Fruit fly (Drosophila melanogaster) whole organism, embryonic: ENCODE measurements around the gene CG34293.
A peak's percentile ranks its signal among the peaks of the same experiment; 100 is the strongest.

Experiments used
- B-H1 ChIP-seq: fragments of 200-800 bp; sonication (Bioruptor generic); IDR thresholded peaks from 3 replicates; pipeline ENCODE4 v1.3.6; 2022; ENCODE audit warnings: missing biosample characterization, missing genetic modification characterization
- CG12155 ChIP-seq: fragments of 200-800 bp; sonication (Bioruptor generic); optimal IDR thresholded peaks from 3 replicates; lab custom pipeline; 2016; ENCODE audit warnings: missing biosample characterization, missing genetic modification characterization
- CG12299 ChIP-seq: fragments of 200-800 bp; sonication (Bioruptor generic); optimal IDR thresholded peaks from 2 replicates; lab custom pipeline; 2018; ENCODE audit warnings: missing biosample characterization, mild to moderate bottlenecking, missing genetic modification characterization
- CG12744 ChIP-seq: fragments of 200-800 bp; sonication (Bioruptor generic); optimal IDR thresholded peaks from 2 replicates; lab custom pipeline; 2016; ENCODE audit warnings: missing biosample characterization, missing genetic modification characterization
- CG12769 ChIP-seq: fragments of 200-800 bp; sonication (Bioruptor generic); optimal IDR thresholded peaks from 2 replicates; lab custom pipeline; 2019; ENCODE audit warnings: missing biosample characterization, mild to moderate bottlenecking, missing genetic modification characterization, moderate library complexity
- CG14050 ChIP-seq: fragments of 200-800 bp; sonication (Bioruptor generic); IDR thresholded peaks from 3 replicates; pipeline ENCODE4 v1.3.6; 2022; ENCODE audit warnings: missing biosample characterization, missing genetic modification characterization
- CG15011 ChIP-seq: fragments of 200-800 bp; sonication (Bioruptor generic); optimal IDR thresholded peaks from 3 replicates; lab custom pipeline; 2018; ENCODE audit warnings: missing biosample characterization, mild to moderate bottlenecking, missing genetic modification characterization
- CG15696 ChIP-seq: fragments of 200-800 bp; sonication (Bioruptor generic); optimal IDR thresholded peaks from 2 replicates; lab custom pipeline; 2019; ENCODE audit warnings: missing biosample characterization, mild to moderate bottlenecking, missing genetic modification characterization, moderate library complexity
- CG1647 ChIP-seq: fragments of 200-800 bp; sonication (Bioruptor generic); optimal IDR thresholded peaks from 3 replicates; lab custom pipeline; 2016; ENCODE audit warnings: missing biosample characterization, missing genetic modification characterization
- CG16863 ChIP-seq: fragments of 200-800 bp; sonication (Bioruptor generic); optimal IDR thresholded peaks from 3 replicates; lab custom pipeline; 2016; ENCODE audit warnings: missing biosample characterization, missing genetic modification characterization
- CG17359 ChIP-seq: fragments of 200-800 bp; sonication (Bioruptor generic); optimal IDR thresholded peaks from 3 replicates; lab custom pipeline; 2018; ENCODE audit warnings: missing biosample characterization, mild to moderate bottlenecking, missing genetic modification characterization, moderate library complexity
- CG17802 ChIP-seq: fragments of 200-800 bp; sonication (Bioruptor generic); optimal IDR thresholded peaks from 2 replicates; lab custom pipeline; 2018; ENCODE audit warnings: missing biosample characterization, mild to moderate bottlenecking, missing genetic modification characterization, moderate library complexity
- CG2116 ChIP-seq: fragments of 200-800 bp; sonication (Bioruptor generic); optimal IDR thresholded peaks from 3 replicates; lab custom pipeline; 2018; ENCODE audit warnings: missing biosample characterization, mild to moderate bottlenecking, missing genetic modification characterization
- CG2678 ChIP-seq: fragments of 200-800 bp; sonication (Bioruptor generic); optimal IDR thresholded peaks from 3 replicates; lab custom pipeline; 2019; ENCODE audit warnings: missing biosample characterization, mild to moderate bottlenecking, missing genetic modification characterization, moderate library complexity
- CG3163 ChIP-seq: fragments of 200-800 bp; sonication (Bioruptor generic); optimal IDR thresholded peaks from 3 replicates; lab custom pipeline; 2016; ENCODE audit warnings: missing biosample characterization, missing genetic modification characterization
- CG3281 ChIP-seq: fragments of 200-800 bp; sonication (Bioruptor generic); optimal IDR thresholded peaks from 3 replicates; lab custom pipeline; 2017; ENCODE audit warnings: missing biosample characterization, mild to moderate bottlenecking, missing genetic modification characterization
- CG34224 ChIP-seq: fragments of 200-800 bp; sonication (Bioruptor generic); IDR thresholded peaks from 3 replicates; pipeline ENCODE4 v1.3.6; 2022; ENCODE audit warnings: missing biosample characterization, missing genetic modification characterization; ENCODE audit not compliant: partially characterized antibody
- CG5953 ChIP-seq: fragments of 200-800 bp; sonication (Bioruptor generic); IDR thresholded peaks from 2 replicates; pipeline ENCODE4 v1.3.6; 2022; ENCODE audit warnings: missing biosample characterization, missing genetic modification characterization
- CG6813 ChIP-seq: fragments of 200-800 bp; sonication (Bioruptor generic); optimal IDR thresholded peaks from 2 replicates; lab custom pipeline; 2017; ENCODE audit warnings: missing biosample characterization, missing genetic modification characterization, mild to moderate bottlenecking, moderate library complexity, missing genetic modification reagents
- CG7271 ChIP-seq: fragments of 200-800 bp; sonication (Bioruptor generic); optimal IDR thresholded peaks from 2 replicates; lab custom pipeline; 2018; ENCODE audit warnings: missing biosample characterization, mild to moderate bottlenecking, missing genetic modification characterization, moderate library complexity
- CG7963 ChIP-seq: fragments of 200-800 bp; sonication (Bioruptor generic); IDR thresholded peaks from 3 replicates; pipeline ENCODE4 v1.3.6; 2022; ENCODE audit warnings: missing biosample characterization, missing genetic modification characterization; ENCODE audit not compliant: partially characterized antibody
- CG8388 ChIP-seq: fragments of 200-800 bp; sonication (Bioruptor generic); optimal IDR thresholded peaks from 2 replicates; lab custom pipeline; 2019; ENCODE audit warnings: missing biosample characterization, mild to moderate bottlenecking, missing genetic modification characterization, moderate library complexity
- CG9797 ChIP-seq: fragments of 200-800 bp; sonication (Bioruptor generic); optimal IDR thresholded peaks from 3 replicates; lab custom pipeline; 2018; ENCODE audit warnings: missing biosample characterization, mild to moderate bottlenecking, missing genetic modification characterization
- CG9932 ChIP-seq: fragments of 200-800 bp; sonication (Bioruptor generic); IDR thresholded peaks from 2 replicates; pipeline ENCODE4 v1.3.6; 2022; ENCODE audit warnings: missing biosample characterization, missing genetic modification characterization
- Dp ChIP-seq: fragments of 200-800 bp; sonication (Bioruptor generic); optimal IDR thresholded peaks from 2 replicates; lab custom pipeline; 2018; ENCODE audit warnings: missing biosample characterization, mild to moderate bottlenecking, missing genetic modification characterization, moderate library complexity
- Ets65A ChIP-seq: fragments of 200-800 bp; sonication (Bioruptor generic); peaks from one replicate; lab custom pipeline; 2016; ENCODE audit warnings: missing biosample characterization, missing genetic modification characterization
- Ets97D ChIP-seq: fragments of 200-800 bp; sonication (Bioruptor generic); optimal IDR thresholded peaks from 3 replicates; lab custom pipeline; 2016; ENCODE audit warnings: missing biosample characterization, missing genetic modification characterization
- Fer1 ChIP-seq: fragments of 200-800 bp; sonication (Bioruptor generic); optimal IDR thresholded peaks from 2 replicates; lab custom pipeline; 2017; ENCODE audit warnings: missing biosample characterization, mild to moderate bottlenecking, missing genetic modification characterization
- H2.0 ChIP-seq: fragments of 200-800 bp; sonication (Bioruptor generic); IDR thresholded peaks from 2 replicates; pipeline ENCODE4 v1.3.6; 2022; ENCODE audit warnings: missing biosample characterization, missing genetic modification characterization
- Lhr ChIP-seq: fragments of 200-800 bp; sonication (Bioruptor generic); optimal IDR thresholded peaks from 3 replicates; lab custom pipeline; 2017; ENCODE audit warnings: mild to moderate bottlenecking, missing biosample characterization, missing genetic modification reagents, missing genetic modification characterization
- Mrtf ChIP-seq: fragments of 200-800 bp; sonication (Bioruptor generic); IDR thresholded peaks from 3 replicates; pipeline ENCODE4 v1.3.6; 2022; ENCODE audit warnings: missing biosample characterization, missing genetic modification characterization
- Ravus ChIP-seq: fragments of 200-800 bp; sonication (Bioruptor generic); IDR thresholded peaks from 2 replicates; pipeline ENCODE4 v1.3.6; 2022; ENCODE audit warnings: missing biosample characterization, missing genetic modification characterization
- Scr ChIP-seq: fragments of 200-800 bp; sonication (Bioruptor generic); IDR thresholded peaks from 2 replicates; pipeline ENCODE4 v1.3.6; 2022; ENCODE audit warnings: missing biosample characterization, missing genetic modification characterization; ENCODE audit not compliant: partially characterized antibody
- Ssrp ChIP-seq: fragments of 200-800 bp; sonication (Bioruptor generic); optimal IDR thresholded peaks from 2 replicates; lab custom pipeline; 2018; ENCODE audit warnings: missing biosample characterization, mild to moderate bottlenecking, missing genetic modification characterization, moderate library complexity
- Stat92E ChIP-seq, 3 experiments: fragments of >200 bp in 2 of 3; fragments of 200-800 bp in 1 of 3; sonication (Bioruptor generic) in 1 of 3; optimal IDR thresholded peaks; 2 replicates each; lab custom pipeline; 2017 to 2019; ENCODE audit warnings: missing biosample characterization in 3 of 3, missing genetic modification characterization in 3 of 3, mild to moderate bottlenecking in 1 of 3, moderate library complexity in 1 of 3
- ci ChIP-seq: fragments of 200-800 bp; sonication (Bioruptor generic); IDR thresholded peaks from 3 replicates; pipeline ENCODE4 v1.3.6; 2022; ENCODE audit warnings: missing biosample characterization, missing genetic modification characterization
- croc ChIP-seq: fragments of 200-800 bp; sonication (Bioruptor generic); conservative IDR thresholded peaks from 3 replicates; pipeline ENCODE4 v1.3.6; 2022; ENCODE audit warnings: missing biosample characterization, missing genetic modification characterization
- disco-r ChIP-seq: fragments of 200-800 bp; sonication (Bioruptor generic); optimal IDR thresholded peaks from 2 replicates; lab custom pipeline; 2016; ENCODE audit warnings: missing biosample characterization, missing genetic modification characterization
- esg ChIP-seq: fragments of 200-800 bp; sonication (Bioruptor generic); conservative IDR thresholded peaks from 2 replicates; pipeline ENCODE4 v1.3.6; 2022; ENCODE audit warnings: missing biosample characterization, missing genetic modification characterization
- ham ChIP-seq: fragments of 200-800 bp; sonication (Bioruptor generic); IDR thresholded peaks from 2 replicates; pipeline ENCODE4 v1.3.6; 2022; ENCODE audit warnings: missing biosample characterization, missing genetic modification characterization
- mam ChIP-seq: fragments of 200-800 bp; sonication (Bioruptor generic); optimal IDR thresholded peaks from 3 replicates; lab custom pipeline; 2016; ENCODE audit warnings: missing biosample characterization, missing genetic modification characterization
- nerfin-2 ChIP-seq: fragments of 200-800 bp; sonication (Bioruptor generic); IDR thresholded peaks from 2 replicates; pipeline ENCODE4 v1.3.6; 2022; ENCODE audit warnings: missing biosample characterization, missing genetic modification characterization; ENCODE audit not compliant: partially characterized antibody
- prd ChIP-seq, 3 experiments: fragments of >200 bp in 2 of 3; fragments of 200-800 bp in 1 of 3; sonication (Bioruptor generic) in 1 of 3; optimal IDR thresholded peaks in 2 of 3; IDR thresholded peaks in 1 of 3; 2 replicates in 2 of 3; 3 replicates in 1 of 3; pipeline versions ENCODE4 v1.3.6 to Lab custom; 2017 to 2022; ENCODE audit warnings: missing biosample characterization in 1 of 3, missing genetic modification characterization in 1 of 3
- pros ChIP-seq: fragments of 200-800 bp; sonication (Bioruptor generic); optimal IDR thresholded peaks from 3 replicates; lab custom pipeline; 2019; ENCODE audit warnings: missing biosample characterization, mild to moderate bottlenecking, missing genetic modification characterization, moderate library complexity
- slou ChIP-seq: fragments of 200-800 bp; sonication (Bioruptor generic); optimal IDR thresholded peaks from 3 replicates; lab custom pipeline; 2016; ENCODE audit warnings: missing biosample characterization, missing genetic modification characterization
- sna ChIP-seq: fragments of 200-800 bp; sonication (Bioruptor generic); IDR thresholded peaks from 2 replicates; pipeline ENCODE4 v1.3.6; 2022; ENCODE audit warnings: missing biosample characterization, missing genetic modification characterization; ENCODE audit not compliant: partially characterized antibody
- tap ChIP-seq: fragments of 200-800 bp; optimal IDR thresholded peaks from 3 replicates; lab custom pipeline; 2019; ENCODE audit warnings: missing biosample characterization, mild to moderate bottlenecking, missing genetic modification characterization, moderate library complexity
- tgo ChIP-seq: fragments of 200-800 bp; sonication (Bioruptor generic); IDR thresholded peaks from 3 replicates; pipeline ENCODE4 v1.3.6; 2022; ENCODE audit warnings: missing biosample characterization, missing genetic modification characterization
- unc-4 ChIP-seq: fragments of 200-800 bp; sonication (Bioruptor generic); IDR thresholded peaks from 2 replicates; pipeline ENCODE4 v1.3.6; 2022; ENCODE audit warnings: missing biosample characterization, missing genetic modification characterization; ENCODE audit not compliant: partially characterized antibody
- unpg ChIP-seq: fragments of 200-800 bp; sonication (Bioruptor generic); optimal IDR thresholded peaks from 3 replicates; lab custom pipeline; 2018; ENCODE audit warnings: missing biosample characterization, mild to moderate bottlenecking, missing genetic modification characterization, moderate library complexity

CG34293 gene

DNA sequence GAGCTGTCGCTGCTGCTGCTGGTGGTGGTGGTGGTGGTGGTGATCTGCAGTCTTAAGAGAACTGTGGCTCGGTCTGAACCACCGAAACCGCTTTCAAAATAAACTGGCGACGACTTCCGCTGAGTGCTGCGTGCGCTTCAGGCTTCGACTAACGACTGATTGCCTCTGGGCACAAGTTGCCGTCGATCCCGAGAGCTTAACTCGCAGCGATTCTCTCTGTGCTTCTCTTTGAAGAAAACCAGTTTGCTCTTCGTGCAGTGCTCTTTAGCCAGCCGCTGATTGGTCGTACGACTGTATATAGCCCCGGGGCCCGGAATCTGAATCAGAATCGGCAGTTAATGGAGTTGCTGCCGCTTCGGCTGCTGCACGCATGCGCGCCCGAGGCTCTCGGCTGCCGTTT, 28.7 kb upstream of the CG34293 start, which contains the start of gene Ser (continued):
- TF ChIP-seq nerfin-2 (GFP tag; lab: Robert Waterston, UW), result no peak
- no peak for TF ChIP-seq Ets97D (GFP tag; lab: Kevin White, UChicago)
- no peak for TF ChIP-seq tap (tag; lab: Kevin White, UChicago)
- no peak for TF ChIP-seq CG16863 (GFP tag; lab: Kevin White, UChicago)
- TF ChIP-seq mam (GFP tag; lab: Kevin White, UChicago), result no peak
- TF ChIP-seq prd (optimal IDR thresholded peaks at IDR 0.05; lab: Kevin White, UChicago), result no peak
- no peak for TF ChIP-seq prd (GFP tag; IDR thresholded peaks at IDR 0.05; lab: Robert Waterston, UW)
- TF ChIP-seq CG2678 (tag; lab: Kevin White, UChicago), result no peak
- TF ChIP-seq CG15011 (GFP tag; lab: Kevin White, UChicago), result no peak
- no peak for TF ChIP-seq croc (GFP tag; lab: Robert Waterston, UW)
- no peak for TF ChIP-seq Stat92E (GFP tag; optimal IDR thresholded peaks at IDR 0.05; lab: Kevin White, UChicago)
- TF ChIP-seq CG12155, result no peak
- no peak for TF ChIP-seq CG17359 (tag; lab: Kevin White, UChicago)
- TF ChIP-seq CG2116, result no peak
- TF ChIP-seq Lhr, result no peak
- TF ChIP-seq ci (GFP tag; lab: Robert Waterston, UW), result no peak
- peak; percentile 58; the same call in 1 of the 2 replicates for TF ChIP-seq sna (GFP tag; lab: Robert Waterston, UW)
- no peak for TF ChIP-seq Scr (GFP tag; lab: Robert Waterston, UW)
- TF ChIP-seq unc-4 (GFP tag; lab: Robert Waterston, UW), result 0 out of 2 replicates have a peak, but pooled peaks have one; percentile 31
- no peak for TF ChIP-seq CG17802 (tag; lab: Kevin White, UChicago)
- TF ChIP-seq CG9932 (GFP tag; lab: Robert Waterston, UW), result no peak
- TF ChIP-seq ham, result no peak
- no peak for TF ChIP-seq CG3281 (GFP tag; lab: Kevin White, UChicago)
- no peak for TF ChIP-seq CG12299 (tag; lab: Kevin White, UChicago)
- no peak for TF ChIP-seq CG9797 (GFP tag; lab: Kevin White, UChicago)
- no peak for TF ChIP-seq CG7963
- peak; percentile 72 for TF ChIP-seq pros (GFP tag; lab: Kevin White, UChicago)
- TF ChIP-seq Mrtf (GFP tag; lab: Robert Waterston, UW), result no peak
- TF ChIP-seq B-H1 (GFP tag; lab: Robert Waterston, UW), result no peak
- TF ChIP-seq slou, result no peak
- TF ChIP-seq disco-r (GFP tag; lab: Kevin White, UChicago), result no peak
- no peak for TF ChIP-seq CG14050
- no peak for TF ChIP-seq CG8388 (GFP tag; lab: Kevin White, UChicago)
- no peak for TF ChIP-seq CG1647 (GFP tag; lab: Kevin White, UChicago)
- TF ChIP-seq CG7271 (tag; lab: Kevin White, UChicago), result no peak
- no peak for TF ChIP-seq CG12769
- peak; percentile 27; the same call in 1 of the 3 replicates for TF ChIP-seq CG34224 (GFP tag; lab: Robert Waterston, UW)
- no peak for TF ChIP-seq Dp (GFP tag; lab: Kevin White, UChicago)
- no peak for TF ChIP-seq Ravus (GFP tag; lab: Robert Waterston, UW)
- no peak for TF ChIP-seq CG6813 (GFP tag; lab: Kevin White, UChicago)
- TF ChIP-seq H2.0 (GFP tag; lab: Robert Waterston, UW), result no peak
- no peak for TF ChIP-seq Fer1 (GFP tag; lab: Kevin White, UChicago)
- TF ChIP-seq CG3163 (GFP tag; lab: Kevin White, UChicago), result peak; percentile 96
- no peak for TF ChIP-seq unpg
- TF ChIP-seq tgo (GFP tag; lab: Robert Waterston, UW), result no peak
- peak; percentile 82 for TF ChIP-seq Ets65A (GFP tag; lab: Kevin White, UChicago)
- TF ChIP-seq esg, result no peak
- TF ChIP-seq Ssrp (tag; lab: Kevin White, UChicago), result no peak
- TF ChIP-seq CG12744 (GFP tag; lab: Kevin White, UChicago), result no peak
- no peak for TF ChIP-seq CG5953 (GFP tag; lab: Robert Waterston, UW)
- TF ChIP-seq CG15696 (tag; lab: Kevin White, UChicago), result no peak
